Worm (Caenorhabditis elegans): ENCODE data around the gene Y50D4A.1.

DNA sequence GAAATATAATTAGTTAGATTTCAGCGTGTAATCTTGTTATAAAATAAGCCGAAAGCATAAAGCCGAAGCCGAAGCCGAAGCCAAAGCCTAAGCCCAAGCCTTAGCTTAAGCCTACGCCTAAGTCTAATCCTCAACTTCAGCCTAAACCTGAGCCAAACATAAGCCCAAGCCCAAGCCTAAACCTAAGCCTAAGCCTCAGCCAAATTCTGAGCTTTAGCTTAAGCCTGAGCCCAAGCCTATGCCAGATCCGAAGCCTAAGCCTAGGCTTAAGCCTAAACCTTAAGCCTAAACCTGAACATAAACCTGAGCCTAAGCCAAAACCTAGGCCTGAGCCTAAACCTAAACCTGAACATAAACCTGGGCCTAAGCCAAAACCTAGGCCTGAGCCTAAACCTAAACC, 47.0 kb upstream of the Y50D4A.1 start:
- no peak for TF ChIP-seq nhr-90 (tag; optimal IDR thresholded peaks at IDR 0.05; ENCODE audit: poor library complexity)
- no peak for TF ChIP-seq lsy-2 (tag; optimal IDR thresholded peaks at IDR 0.05)
- no peak for TF ChIP-seq aly-2 (tag; optimal IDR thresholded peaks at IDR 0.05)
- TF ChIP-seq unc-30 (tag; optimal IDR thresholded peaks at IDR 0.05), result no peak
